Worm (Caenorhabditis elegans) whole organism, young adult: ENCODE data around the gene hil-7.

ENCODE experiments used
- F37B4.10 ChIP-seq: fragments of 200-800 bp; sonication (Bioruptor generic); IDR thresholded peaks from 2 replicates; pipeline ENCODE4 v1.3.6; 2022; ENCODE audit warnings: missing genetic modification characterization, missing compliant biosample characterization
- F49E8.2 ChIP-seq: sonication (generic microtip); optimal IDR thresholded peaks from 3 replicates; lab custom pipeline; 2017; ENCODE audit warnings: missing genetic modification characterization, mild to moderate bottlenecking, missing compliant biosample characterization, antibody characterized with exemption, moderate library complexity; ENCODE audit not compliant: insufficient read depth
- F55B11.4 ChIP-seq: sonication (generic microtip); optimal IDR thresholded peaks from 2 replicates; lab custom pipeline; 2016; ENCODE audit warnings: missing compliant biosample characterization, missing genetic modification characterization, borderline replicate concordance; ENCODE audit not compliant: insufficient read depth
- F57C9.4 ChIP-seq: sonication (generic microtip); optimal IDR thresholded peaks from 2 replicates; lab custom pipeline; 2017; ENCODE audit warnings: mild to moderate bottlenecking, missing genetic modification characterization, missing compliant biosample characterization
- ama-1 ChIP-seq, 3 experiments: fragments of 150-350 bp in 1 of 3; sonication (generic microtip) in 2 of 3; optimal IDR thresholded peaks; 2 replicates each; lab custom pipeline; 2014 to 2018; ENCODE audit warnings: missing biosample characterization in 2 of 3, missing genetic modification characterization in 2 of 3, missing genetic modification reagents in 2 of 3
- attf-5 ChIP-seq: fragments of 200-800 bp; sonication (Bioruptor generic); optimal IDR thresholded peaks from 2 replicates; lab custom pipeline; 2018; ENCODE audit warnings: mild to moderate bottlenecking, missing genetic modification characterization, missing compliant biosample characterization
- ceh-58 ChIP-seq: fragments of 200-800 bp; sonication (Bioruptor generic); IDR thresholded peaks from 2 replicates; pipeline ENCODE4 v1.3.6; 2022; ENCODE audit warnings: missing genetic modification characterization, missing compliant biosample characterization
- dpff-1 ChIP-seq: sonication (generic microtip); optimal IDR thresholded peaks from 2 replicates; lab custom pipeline; 2017; ENCODE audit warnings: mild to moderate bottlenecking, missing genetic modification characterization, missing compliant biosample characterization
- dpl-1 ChIP-seq: fragments of 150-350 bp; optimal IDR thresholded peaks from 2 replicates; lab custom pipeline; 2014; ENCODE audit warnings: missing biosample characterization, missing genetic modification reagents, missing genetic modification characterization
- egl-44 ChIP-seq: fragments of 200-800 bp; sonication (Bioruptor generic); IDR thresholded peaks from 2 replicates; pipeline ENCODE4 v1.3.6; 2022; ENCODE audit warnings: missing genetic modification reagents, missing genetic modification characterization, missing compliant biosample characterization
- madf-8 ChIP-seq: fragments of 200-800 bp; sonication (Bioruptor generic); conservative IDR thresholded peaks from 2 replicates; pipeline ENCODE4 v1.3.6; 2022; ENCODE audit warnings: missing genetic modification reagents, missing genetic modification characterization, missing compliant biosample characterization
- sea-2 ChIP-seq: fragments of 200-800 bp; sonication (Bioruptor generic); IDR thresholded peaks from 2 replicates; pipeline ENCODE4 v1.3.6; 2022; ENCODE audit warnings: missing genetic modification characterization, missing compliant biosample characterization
- snpc-1.3 ChIP-seq: sonication (generic microtip); optimal IDR thresholded peaks from 2 replicates; lab custom pipeline; 2017; ENCODE audit warnings: missing genetic modification characterization, mild to moderate bottlenecking, missing compliant biosample characterization, antibody characterized with exemption, moderate library complexity, missing genotype, missing genetic modification reagents; ENCODE audit not compliant: insufficient read depth
- ztf-18 ChIP-seq: sonication (generic microtip); optimal IDR thresholded peaks from 2 replicates; lab custom pipeline; 2016; ENCODE audit warnings: missing genotype, mild to moderate bottlenecking, missing genetic modification characterization, missing compliant biosample characterization

- TF ChIP-seq dpff-1 (no peak), sea-2 (GFP tag; lab: Robert Waterston, UW) (no peak), madf-8 (GFP tag; lab: Robert Waterston, UW) (no peak), snpc-1.3 (tag; lab: Kevin White, UChicago) (no peak), ama-1 (optimal IDR thresholded peaks at IDR 0.05; lab: Kevin White, UChicago) (no peak), ama-1 (GFP tag; optimal IDR thresholded peaks at IDR 0.05; lab: Kevin White, UChicago) (no peak), ceh-58 (no peak), F49E8.2 (tag; lab: Kevin White, UChicago) (no peak), F37B4.10 (GFP tag; lab: Robert Waterston, UW) (no peak), F55B11.4 (no peak), ztf-18 (tag; lab: Kevin White, UChicago) (no peak), attf-5 (GFP tag; lab: Kevin White, UChicago) (no peak), egl-44 (GFP tag; lab: Robert Waterston, UW) (no peak), dpl-1 (GFP tag; lab: Kevin White, UChicago) (no peak), F57C9.4 (tag; lab: Kevin White, UChicago) (no peak)
These were observed 11.3 kb upstream of the hil-7 start, which contains the start of gene metl-13 for ce11 chrIV:6634789-6635188.
